Fruit fly (Drosophila melanogaster) whole organism, embryonic: ENCODE measurements around the gene CG42728.

Source experiments
- Aef1 ChIP-seq: fragments of 200-800 bp; sonication (Bioruptor generic); IDR thresholded peaks from 3 replicates; pipeline ENCODE4 v1.3.6; 2022; ENCODE audit warnings: missing biosample characterization, missing genetic modification characterization
- B-H1 ChIP-seq: fragments of 200-800 bp; sonication (Bioruptor generic); IDR thresholded peaks from 3 replicates; pipeline ENCODE4 v1.3.6; 2022; ENCODE audit warnings: missing biosample characterization, missing genetic modification characterization
- CG11695 ChIP-seq: fragments of 200-800 bp; sonication (Bioruptor generic); IDR thresholded peaks from 3 replicates; pipeline ENCODE4 v1.3.6; 2022; ENCODE audit warnings: missing biosample characterization, missing genetic modification characterization
- CG14014 ChIP-seq: fragments of 200-800 bp; sonication (Bioruptor generic); IDR thresholded peaks from 2 replicates; pipeline ENCODE4 v1.3.6; 2022; ENCODE audit warnings: missing biosample characterization, missing genetic modification characterization
- CG14441 ChIP-seq: fragments of 200-800 bp; sonication (Bioruptor generic); IDR thresholded peaks from 2 replicates; pipeline ENCODE4 v1.3.6; 2022; ENCODE audit warnings: missing biosample characterization, missing genetic modification characterization
- CG17328 ChIP-seq: fragments of 200-800 bp; sonication (Bioruptor generic); IDR thresholded peaks from 2 replicates; pipeline ENCODE4 v1.3.6; 2022; ENCODE audit warnings: missing biosample characterization, missing genetic modification characterization
- CG18011 ChIP-seq: fragments of 200-800 bp; sonication (Bioruptor generic); optimal IDR thresholded peaks from 2 replicates; lab custom pipeline; 2017; ENCODE audit warnings: missing biosample characterization, missing genetic modification characterization, mild to moderate bottlenecking, moderate library complexity, missing genotype
- CG30020 ChIP-seq: fragments of 200-800 bp; optimal IDR thresholded peaks from 2 replicates; lab custom pipeline; 2019; ENCODE audit warnings: missing biosample characterization, mild to moderate bottlenecking, missing genetic modification characterization, moderate library complexity
- CG31441 ChIP-seq: fragments of 200-800 bp; sonication (Bioruptor generic); IDR thresholded peaks from 2 replicates; pipeline ENCODE4 v1.3.6; 2022; ENCODE audit warnings: missing biosample characterization, missing genetic modification characterization
- CG3281 ChIP-seq: fragments of 200-800 bp; sonication (Bioruptor generic); optimal IDR thresholded peaks from 3 replicates; lab custom pipeline; 2017; ENCODE audit warnings: missing biosample characterization, mild to moderate bottlenecking, missing genetic modification characterization
- CG3407 ChIP-seq: fragments of 200-800 bp; sonication (Bioruptor generic); optimal IDR thresholded peaks from 2 replicates; lab custom pipeline; 2018; ENCODE audit warnings: missing biosample characterization, mild to moderate bottlenecking, missing genetic modification characterization
- CG5245 ChIP-seq: fragments of 200-800 bp; sonication (Bioruptor generic); optimal IDR thresholded peaks from 3 replicates; lab custom pipeline; 2016; ENCODE audit warnings: missing biosample characterization, missing genetic modification characterization
- CG7556 ChIP-seq: fragments of 200-800 bp; sonication (Bioruptor generic); optimal IDR thresholded peaks from 2 replicates; lab custom pipeline; 2017; ENCODE audit warnings: missing biosample characterization, mild to moderate bottlenecking, missing genetic modification characterization
- CG7928 ChIP-seq: fragments of 200-800 bp; sonication (Bioruptor generic); optimal IDR thresholded peaks from 2 replicates; lab custom pipeline; 2017; ENCODE audit warnings: missing biosample characterization, mild to moderate bottlenecking, missing genetic modification characterization
- CG9817 ChIP-seq: fragments of 200-800 bp; sonication (Bioruptor generic); optimal IDR thresholded peaks from 2 replicates; lab custom pipeline; 2018; ENCODE audit warnings: missing biosample characterization, mild to moderate bottlenecking, missing genetic modification characterization, moderate library complexity
- CHES-1-like ChIP-seq: fragments of 200-800 bp; sonication (Bioruptor generic); optimal IDR thresholded peaks from 2 replicates; lab custom pipeline; 2016; ENCODE audit warnings: missing biosample characterization, missing genetic modification characterization
- CrebB ChIP-seq: fragments of 200-800 bp; sonication (Bioruptor generic); optimal IDR thresholded peaks from 3 replicates; lab custom pipeline; 2018; ENCODE audit warnings: missing biosample characterization, mild to moderate bottlenecking, missing genetic modification characterization
- Dbx ChIP-seq: fragments of 200-800 bp; sonication (Bioruptor generic); IDR thresholded peaks from 3 replicates; pipeline ENCODE4 v1.3.6; 2022; ENCODE audit warnings: missing biosample characterization, missing genetic modification characterization
- Deaf1 ChIP-seq: fragments of 200-800 bp; optimal IDR thresholded peaks from 3 replicates; lab custom pipeline; 2019; ENCODE audit warnings: missing biosample characterization, mild to moderate bottlenecking, missing genetic modification characterization, moderate library complexity
- ERR ChIP-seq: fragments of 200-800 bp; sonication (Bioruptor generic); optimal IDR thresholded peaks from 2 replicates; lab custom pipeline; 2016; ENCODE audit warnings: missing biosample characterization, missing genetic modification characterization
- Ets97D ChIP-seq: fragments of 200-800 bp; sonication (Bioruptor generic); optimal IDR thresholded peaks from 3 replicates; lab custom pipeline; 2016; ENCODE audit warnings: missing biosample characterization, missing genetic modification characterization
- HLH54F ChIP-seq: fragments of 200-800 bp; sonication (Bioruptor generic); optimal IDR thresholded peaks from 3 replicates; lab custom pipeline; 2016; ENCODE audit warnings: missing biosample characterization, missing genetic modification characterization
- HLHmδ ChIP-seq: fragments of 200-800 bp; sonication (Bioruptor generic); optimal IDR thresholded peaks from 2 replicates; lab custom pipeline; 2018; ENCODE audit warnings: missing biosample characterization, mild to moderate bottlenecking, missing genetic modification characterization, moderate library complexity
- HmgD ChIP-seq: fragments of 200-800 bp; sonication (Bioruptor generic); optimal IDR thresholded peaks from 3 replicates; lab custom pipeline; 2016; ENCODE audit warnings: missing biosample characterization, missing genetic modification characterization
- Hmr ChIP-seq: fragments of 200-800 bp; sonication (Bioruptor generic); optimal IDR thresholded peaks from 3 replicates; lab custom pipeline; 2017; ENCODE audit warnings: mild to moderate bottlenecking, missing biosample characterization, missing genetic modification reagents, missing genetic modification characterization
- Hr78 ChIP-seq, 2 experiments: fragments of 200-800 bp in 1 of 2; fragments of >200 bp in 1 of 2; sonication (Bioruptor generic) in 1 of 2; optimal IDR thresholded peaks; 2 replicates each; lab custom pipeline; 2017 to 2019; ENCODE audit warnings: missing biosample characterization in 2 of 2, missing genetic modification characterization in 2 of 2, mild to moderate bottlenecking in 1 of 2, moderate library complexity in 1 of 2
- Lim3 ChIP-seq: fragments of 200-800 bp; sonication (Bioruptor generic); IDR thresholded peaks from 2 replicates; pipeline ENCODE4 v1.3.6; 2022; ENCODE audit warnings: missing biosample characterization, missing genetic modification characterization
- MBD-R2 ChIP-seq: fragments of 200-800 bp; sonication (Bioruptor generic); IDR thresholded peaks from 2 replicates; pipeline ENCODE4 v1.3.6; 2022; ENCODE audit warnings: missing biosample characterization, missing genetic modification characterization
- MESR4 ChIP-seq: fragments of 200-800 bp; sonication (Bioruptor generic); optimal IDR thresholded peaks from 2 replicates; lab custom pipeline; 2018; ENCODE audit warnings: missing biosample characterization, mild to moderate bottlenecking, missing genetic modification characterization, moderate library complexity
- Max ChIP-seq: fragments of 200-800 bp; sonication (Bioruptor generic); optimal IDR thresholded peaks from 2 replicates; lab custom pipeline; 2016; ENCODE audit warnings: missing biosample characterization, mild to moderate bottlenecking, missing genetic modification characterization
- Myb ChIP-seq: fragments of 200-800 bp; sonication (Bioruptor generic); optimal IDR thresholded peaks from 2 replicates; lab custom pipeline; 2016; ENCODE audit warnings: missing biosample characterization, missing genetic modification characterization
- TFAM ChIP-seq: fragments of 200-800 bp; sonication (Bioruptor generic); optimal IDR thresholded peaks from 2 replicates; lab custom pipeline; 2017; ENCODE audit warnings: missing biosample characterization, missing genetic modification characterization, inconsistent platforms
- amos ChIP-seq: fragments of 200-800 bp; sonication (Bioruptor generic); IDR thresholded peaks from 2 replicates; pipeline ENCODE4 v1.3.6; 2022; ENCODE audit warnings: missing biosample characterization, missing genetic modification characterization; ENCODE audit not compliant: partially characterized antibody
- bcd ChIP-seq: fragments of 200-800 bp; sonication (Bioruptor generic); optimal IDR thresholded peaks from 2 replicates; lab custom pipeline; 2017; ENCODE audit warnings: missing biosample characterization, mild to moderate bottlenecking, missing genetic modification characterization
- dimm ChIP-seq: fragments of 200-800 bp; sonication (Bioruptor generic); IDR thresholded peaks from 2 replicates; pipeline ENCODE4 v1.3.6; 2022; ENCODE audit warnings: missing biosample characterization, missing genetic modification characterization
- dmrt11E ChIP-seq: fragments of 200-800 bp; sonication (Bioruptor generic); optimal IDR thresholded peaks from 3 replicates; lab custom pipeline; 2018; ENCODE audit warnings: missing biosample characterization, mild to moderate bottlenecking, missing genetic modification characterization, moderate library complexity
- dysf ChIP-seq: fragments of 200-800 bp; sonication (Bioruptor generic); IDR thresholded peaks from 3 replicates; pipeline ENCODE4 v1.3.6; 2022; ENCODE audit warnings: missing biosample characterization, missing genetic modification characterization
- hb ChIP-seq: fragments of 200-800 bp; sonication (Bioruptor generic); IDR thresholded peaks from 3 replicates; pipeline ENCODE4 v1.3.6; 2022; ENCODE audit warnings: missing biosample characterization, missing genetic modification characterization; ENCODE audit not compliant: partially characterized antibody
- ken ChIP-seq: fragments of 200-800 bp; sonication (Bioruptor generic); IDR thresholded peaks from 3 replicates; pipeline ENCODE4 v1.3.6; 2022; ENCODE audit warnings: missing biosample characterization, missing genetic modification characterization
- lbe ChIP-seq: fragments of 200-800 bp; sonication (Bioruptor generic); optimal IDR thresholded peaks from 2 replicates; lab custom pipeline; 2016; ENCODE audit warnings: missing biosample characterization, mild to moderate bottlenecking, missing genetic modification characterization
- maf-S ChIP-seq: fragments of 200-800 bp; sonication (Bioruptor generic); optimal IDR thresholded peaks from 2 replicates; lab custom pipeline; 2016; ENCODE audit warnings: missing biosample characterization, missing genetic modification characterization
- nerfin-1 ChIP-seq: fragments of 200-800 bp; sonication (Bioruptor generic); optimal IDR thresholded peaks from 3 replicates; lab custom pipeline; 2019; ENCODE audit warnings: missing biosample characterization, mild to moderate bottlenecking, missing genetic modification characterization, moderate library complexity
- nerfin-2 ChIP-seq: fragments of 200-800 bp; sonication (Bioruptor generic); IDR thresholded peaks from 2 replicates; pipeline ENCODE4 v1.3.6; 2022; ENCODE audit warnings: missing biosample characterization, missing genetic modification characterization; ENCODE audit not compliant: partially characterized antibody
- seq ChIP-seq: fragments of 200-800 bp; sonication (Bioruptor generic); IDR thresholded peaks from 2 replicates; pipeline ENCODE4 v1.3.6; 2022; ENCODE audit warnings: missing biosample characterization, missing genetic modification characterization
- toy ChIP-seq: fragments of 200-800 bp; sonication (Bioruptor generic); IDR thresholded peaks from 2 replicates; pipeline ENCODE4 v1.3.6; 2022; ENCODE audit warnings: missing biosample characterization, missing genetic modification characterization
- unpg ChIP-seq: fragments of 200-800 bp; sonication (Bioruptor generic); optimal IDR thresholded peaks from 3 replicates; lab custom pipeline; 2018; ENCODE audit warnings: missing biosample characterization, mild to moderate bottlenecking, missing genetic modification characterization, moderate library complexity
- yki ChIP-seq: fragments of >200 bp; optimal IDR thresholded peaks from 3 replicates; lab custom pipeline; 2018
- z ChIP-seq: fragments of 200-800 bp; sonication (Bioruptor generic); IDR thresholded peaks from 3 replicates; pipeline ENCODE4 v1.3.6; 2022; ENCODE audit warnings: missing biosample characterization, missing genetic modification characterization
- zen ChIP-seq: fragments of 200-800 bp; sonication (Bioruptor generic); optimal IDR thresholded peaks from 3 replicates; lab custom pipeline; 2018; ENCODE audit warnings: missing biosample characterization, mild to moderate bottlenecking, missing genetic modification characterization, moderate library complexity
- zfh1 ChIP-seq: fragments of 200-800 bp; sonication (Bioruptor generic); IDR thresholded peaks from 3 replicates; pipeline ENCODE4 v1.3.6; 2022; ENCODE audit warnings: missing biosample characterization, missing genetic modification characterization

CG42728 gene

dm6 chr3L:15532368-15533030, 4.5 kb upstream of the CG42728 start (continued):
- no peak for TF ChIP-seq HLHmδ (GFP tag; lab: Kevin White, UChicago)
- no peak for TF ChIP-seq CG18011
- peak; percentile 68 for TF ChIP-seq dysf (GFP tag; lab: Robert Waterston, UW)
- TF ChIP-seq nerfin-2 (GFP tag; lab: Robert Waterston, UW) = no peak
- TF ChIP-seq HmgD (GFP tag; lab: Kevin White, UChicago) = no peak
- TF ChIP-seq zfh1 (GFP tag; lab: Robert Waterston, UW) = peak; percentile 45; the same call in 1 of the 3 replicates
- TF ChIP-seq lbe (GFP tag; lab: Kevin White, UChicago) = peak; percentile 74
- 0 out of 2 replicates have a peak, but pooled peaks have one; percentile 23 for TF ChIP-seq dimm (GFP tag; lab: Robert Waterston, UW)
- TF ChIP-seq ERR = no peak
- TF ChIP-seq nerfin-1 (tag; lab: Kevin White, UChicago) = no peak
- TF ChIP-seq Hr78 (GFP tag; optimal IDR thresholded peaks at IDR 0.05; lab: Kevin White, UChicago) = peak in 1 of 2 experiments; percentile 29
- peak; percentile 16; the same call in 1 of the 2 replicates for TF ChIP-seq MBD-R2 (GFP tag; lab: Robert Waterston, UW)
- no peak for TF ChIP-seq TFAM (GFP tag; lab: Kevin White, UChicago)
- TF ChIP-seq CG3407 (GFP tag; lab: Kevin White, UChicago) = no peak
- peak; percentile 59; the same call in 1 of the 2 replicates for TF ChIP-seq CG14014 (GFP tag; lab: Robert Waterston, UW)
- TF ChIP-seq yki = no peak
- peak; percentile 54 for TF ChIP-seq CG7556
- TF ChIP-seq CG30020 (tag; lab: Kevin White, UChicago) = no peak
- TF ChIP-seq CG14441 (GFP tag; lab: Robert Waterston, UW) = peak; percentile 63
- 0 out of 3 replicates have a peak, but pooled peaks have one; percentile 29 for TF ChIP-seq Aef1 (GFP tag; lab: Robert Waterston, UW)
- no peak for TF ChIP-seq CG7928
- no peak for TF ChIP-seq MESR4 (GFP tag; lab: Kevin White, UChicago)
- TF ChIP-seq HLH54F = no peak
- TF ChIP-seq amos = no peak
- no peak for TF ChIP-seq Hmr (GFP tag; lab: Kevin White, UChicago)
- TF ChIP-seq dmrt11E (tag; lab: Kevin White, UChicago) = no peak
- no peak for TF ChIP-seq unpg (GFP tag; lab: Kevin White, UChicago)
- peak; percentile 27 for TF ChIP-seq Max
- no peak for TF ChIP-seq CHES-1-like (GFP tag; lab: Kevin White, UChicago)
- no peak for TF ChIP-seq CrebB
- TF ChIP-seq B-H1 (GFP tag; lab: Robert Waterston, UW) = no peak; the same call in 2 of the 3 replicates
- no peak for TF ChIP-seq z (GFP tag; lab: Robert Waterston, UW)
- TF ChIP-seq bcd (GFP tag; lab: Kevin White, UChicago) = peak; percentile 6
- TF ChIP-seq seq = no peak
- no peak for TF ChIP-seq CG5245
- no peak for TF ChIP-seq ken (GFP tag; lab: Robert Waterston, UW)
- TF ChIP-seq CG31441 = peak; percentile 68
- TF ChIP-seq CG11695 (GFP tag; lab: Robert Waterston, UW) = peak; percentile 39; the same call in 1 of the 3 replicates
- no peak for TF ChIP-seq hb (GFP tag; lab: Robert Waterston, UW)
- peak; percentile 11 for TF ChIP-seq CG3281 (GFP tag; lab: Kevin White, UChicago)
- TF ChIP-seq Dbx (GFP tag; lab: Robert Waterston, UW) = 0 out of 3 replicates have a peak, but pooled peaks have one; percentile 24
- peak; percentile 69 for TF ChIP-seq Deaf1 (tag; lab: Kevin White, UChicago)
- peak; percentile 14 for TF ChIP-seq Myb
- TF ChIP-seq toy = no peak
- no peak for TF ChIP-seq zen (tag; lab: Kevin White, UChicago)
- TF ChIP-seq Ets97D (GFP tag; lab: Kevin White, UChicago) = no peak
- TF ChIP-seq Lim3 = no peak
- TF ChIP-seq CG17328 (GFP tag; lab: Robert Waterston, UW) = peak; percentile 34; the same call in 1 of the 2 replicates
- peak; percentile 20 for TF ChIP-seq CG9817 (tag; lab: Kevin White, UChicago)
- TF ChIP-seq maf-S (GFP tag; lab: Kevin White, UChicago) = no peak
